Worm (Caenorhabditis elegans) whole organism, L3 larva: ENCODE results near the gene nspb-5.

Source experiments
- R02D3.7 ChIP-seq: fragments of 150-350 bp; optimal IDR thresholded peaks from 2 replicates; lab custom pipeline; 2014; ENCODE audit warnings: missing biosample characterization, missing genetic modification characterization
- elt-2 ChIP-seq: sonication (generic microtip); optimal IDR thresholded peaks from 2 replicates; lab custom pipeline; 2016; ENCODE audit warnings: missing genetic modification reagents, mild to moderate bottlenecking, missing genetic modification characterization, missing compliant biosample characterization
- fkh-10 ChIP-seq: sonication (generic microtip); optimal IDR thresholded peaks from 2 replicates; lab custom pipeline; 2017; ENCODE audit warnings: missing biosample characterization, missing genetic modification reagents, missing genetic modification characterization
- lin-15B ChIP-seq: fragments of 150-350 bp; optimal IDR thresholded peaks from 2 replicates; lab custom pipeline; 2014; ENCODE audit warnings: missing biosample characterization, missing genetic modification characterization
- pqm-1 ChIP-seq: fragments of 150-350 bp; optimal IDR thresholded peaks from 2 replicates; lab custom pipeline; 2017; ENCODE audit warnings: missing biosample characterization, missing genetic modification characterization, inconsistent platforms
- skn-1 ChIP-seq: fragments of 150-350 bp; optimal IDR thresholded peaks from 2 replicates; lab custom pipeline; 2014; ENCODE audit warnings: missing biosample characterization, missing genetic modification characterization
- snpc-4 ChIP-seq: fragments of 150-350 bp; optimal IDR thresholded peaks from 2 replicates; lab custom pipeline; 2014; ENCODE audit warnings: missing biosample characterization, missing genetic modification characterization
- ztf-4 ChIP-seq: fragments of 150-350 bp; optimal IDR thresholded peaks from 2 replicates; lab custom pipeline; 2014; ENCODE audit warnings: missing biosample characterization, missing genetic modification characterization

DNA sequence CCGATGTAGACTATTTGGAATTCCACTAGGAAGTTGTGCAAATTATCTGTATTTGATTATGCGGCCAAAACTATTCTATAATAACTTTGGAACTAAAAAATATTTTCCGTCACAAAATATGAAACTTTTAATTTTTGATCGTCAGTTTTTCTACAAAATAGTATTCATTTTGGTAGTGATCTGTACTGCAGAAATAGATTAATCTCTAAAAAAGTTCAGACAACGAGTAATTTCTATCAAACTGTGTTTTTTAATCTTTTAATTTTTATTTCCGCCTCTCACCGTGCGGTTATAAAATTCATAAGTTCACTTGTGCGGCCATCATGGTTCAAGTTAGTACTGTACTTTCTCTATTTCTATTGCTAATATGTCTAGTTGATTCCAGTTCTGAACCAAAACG is 39.4 kb downstream of the nspb-5 start, which contains the start of gene C01B10.7:
- TF ChIP-seq ztf-4 (tag; lab: Kevin White, UChicago) (no peak), R02D3.7 (tag; lab: Kevin White, UChicago) (no peak), fkh-10 (no peak), skn-1 (tag; lab: Kevin White, UChicago) (no peak), snpc-4 (tag; lab: Kevin White, UChicago) (no peak), pqm-1 (no peak), lin-15B (tag; lab: Kevin White, UChicago) (no peak), elt-2 (tag; lab: Kevin White, UChicago) (no peak)
